Worm (Caenorhabditis elegans) whole organism, L4 larva: Measurements from ENCODE around the gene memi-3.
A peak's percentile ranks its signal among the peaks of the same experiment; 100 is the strongest.

ENCODE experiments used
- F26F4.8 ChIP-seq: fragments of 200-800 bp; sonication (Bioruptor generic); conservative IDR thresholded peaks from 2 replicates; pipeline ENCODE4 v1.3.6; 2022; ENCODE audit warnings: missing genetic modification characterization, missing compliant biosample characterization
- F44E2.7 ChIP-seq: fragments of 200-800 bp; sonication (Bioruptor generic); IDR thresholded peaks from 2 replicates; pipeline ENCODE4 v2.1.2; 2022; ENCODE audit warnings: missing genetic modification characterization, missing compliant biosample characterization
- F49E8.2 ChIP-seq: sonication (generic microtip); optimal IDR thresholded peaks from 2 replicates; lab custom pipeline; 2016; ENCODE audit warnings: missing compliant biosample characterization, mild to moderate bottlenecking, missing genetic modification characterization, borderline replicate concordance
- T26A8.4 ChIP-seq: fragments of 200-800 bp; sonication (Bioruptor generic); IDR thresholded peaks from 2 replicates; pipeline ENCODE4 v1.3.6; 2022; ENCODE audit warnings: missing genetic modification characterization, missing compliant biosample characterization
- Y48G9A.11 ChIP-seq: fragments of 200-800 bp; sonication (Bioruptor generic); IDR thresholded peaks from 2 replicates; pipeline ENCODE4 v1.3.6; 2022; ENCODE audit warnings: missing genetic modification reagents, missing genetic modification characterization, missing compliant biosample characterization
- aha-1 ChIP-seq: fragments of 150-350 bp; peaks from one replicate; lab custom pipeline; 2014; ENCODE audit warnings: missing biosample characterization, missing genetic modification characterization
- ama-1 ChIP-seq: fragments of 150-350 bp; optimal IDR thresholded peaks from 2 replicates; lab custom pipeline; 2014; ENCODE audit warnings: inconsistent platforms, mixed read lengths
- ceh-28 ChIP-seq: fragments of 150-350 bp; optimal IDR thresholded peaks from 2 replicates; lab custom pipeline; 2014; ENCODE audit warnings: missing biosample characterization, missing genetic modification reagents, missing genetic modification characterization
- ceh-32 ChIP-seq: sonication (generic microtip); optimal IDR thresholded peaks from 2 replicates; lab custom pipeline; 2016; ENCODE audit warnings: mild to moderate bottlenecking, missing genetic modification characterization, missing compliant biosample characterization; ENCODE audit not compliant: poor library complexity
- daf-16 ChIP-seq, 3 experiments: sonication (generic microtip); optimal IDR thresholded peaks; 2 replicates each; lab custom pipeline; 2016 to 2017; ENCODE audit warnings: missing genetic modification characterization in 3 of 3, missing genetic modification reagents in 3 of 3, mild to moderate bottlenecking in 2 of 3, missing compliant biosample characterization in 2 of 3, missing biosample characterization in 1 of 3, moderate library complexity in 1 of 3
- dmd-6 ChIP-seq: fragments of 200-800 bp; sonication (Bioruptor generic); IDR thresholded peaks from 2 replicates; pipeline ENCODE4 v1.3.6; 2022; ENCODE audit warnings: missing genetic modification reagents, missing genetic modification characterization, missing compliant biosample characterization
- fos-1 ChIP-seq: fragments of 150-350 bp; optimal IDR thresholded peaks from 2 replicates; lab custom pipeline; 2014; ENCODE audit warnings: missing biosample characterization, missing genetic modification characterization
- lim-7 ChIP-seq: fragments of 200-800 bp; sonication (Bioruptor generic); IDR thresholded peaks from 2 replicates; pipeline ENCODE4 v1.3.6; 2022; ENCODE audit warnings: missing genetic modification characterization, missing compliant biosample characterization
- lin-1 ChIP-seq: fragments of 200-800 bp; sonication (Bioruptor generic); IDR thresholded peaks from 2 replicates; pipeline ENCODE4 v1.3.6; 2022; ENCODE audit warnings: missing genetic modification reagents, missing genetic modification characterization, missing compliant biosample characterization
- lin-13 ChIP-seq: fragments of 150-350 bp; optimal IDR thresholded peaks from 2 replicates; lab custom pipeline; 2014; ENCODE audit warnings: missing biosample characterization, missing genetic modification reagents, missing genetic modification characterization
- lin-29 ChIP-seq: fragments of 200-800 bp; sonication (Bioruptor generic); IDR thresholded peaks from 2 replicates; pipeline ENCODE4 v1.3.6; 2022; ENCODE audit warnings: missing genetic modification reagents, missing genetic modification characterization, missing compliant biosample characterization
- lin-38 ChIP-seq: fragments of 200-800 bp; sonication (Bioruptor generic); IDR thresholded peaks from 2 replicates; pipeline ENCODE4 v1.3.6; 2022; ENCODE audit warnings: missing genetic modification reagents, missing genetic modification characterization, missing compliant biosample characterization
- lir-3 ChIP-seq: sonication (generic microtip); optimal IDR thresholded peaks from 2 replicates; lab custom pipeline; 2016; ENCODE audit warnings: mild to moderate bottlenecking, missing genetic modification characterization, missing compliant biosample characterization
- lsy-2 ChIP-seq, 2 experiments: fragments of 150-350 bp in 1 of 2; sonication (generic microtip) in 1 of 2; optimal IDR thresholded peaks; 2 replicates each; lab custom pipeline; 2014 to 2017; ENCODE audit warnings: missing biosample characterization in 2 of 2, missing genetic modification characterization in 2 of 2
- madf-9 ChIP-seq: fragments of 200-800 bp; sonication (Bioruptor generic); conservative IDR thresholded peaks from 2 replicates; pipeline ENCODE4 v1.3.6; 2022; ENCODE audit warnings: missing genetic modification reagents, missing genetic modification characterization, missing compliant biosample characterization
- mdl-1 ChIP-seq, 2 experiments: fragments of 150-350 bp in 1 of 2; sonication (generic microtip) in 1 of 2; optimal IDR thresholded peaks; 2 replicates each; lab custom pipeline; 2014 to 2017; ENCODE audit warnings: missing biosample characterization in 2 of 2, missing genetic modification characterization in 2 of 2
- nhr-10 ChIP-seq: fragments of 150-350 bp; optimal IDR thresholded peaks from 2 replicates; lab custom pipeline; 2014; ENCODE audit warnings: missing biosample characterization, missing genetic modification characterization
- nhr-25 ChIP-seq: sonication (generic microtip); optimal IDR thresholded peaks from 2 replicates; lab custom pipeline; 2017; ENCODE audit warnings: missing genetic modification characterization, mild to moderate bottlenecking, missing compliant biosample characterization, antibody characterized with exemption, moderate library complexity, borderline replicate concordance; ENCODE audit not compliant: insufficient read depth
- nhr-28 ChIP-seq: fragments of 150-350 bp; optimal IDR thresholded peaks from 2 replicates; lab custom pipeline; 2014; ENCODE audit warnings: missing biosample characterization, missing genetic modification characterization
- nhr-76 ChIP-seq: fragments of 150-350 bp; optimal IDR thresholded peaks from 2 replicates; lab custom pipeline; 2014; ENCODE audit warnings: missing biosample characterization, missing genetic modification characterization
- nhr-77 ChIP-seq: fragments of 150-350 bp; optimal IDR thresholded peaks from 2 replicates; lab custom pipeline; 2014; ENCODE audit warnings: missing biosample characterization, missing genetic modification characterization
- php-3 ChIP-seq: fragments of 200-800 bp; sonication (Bioruptor generic); IDR thresholded peaks from 2 replicates; pipeline ENCODE4 v1.3.6; 2022; ENCODE audit warnings: missing genetic modification reagents, missing genetic modification characterization, missing compliant biosample characterization
- pqm-1 ChIP-seq: sonication (generic microtip); optimal IDR thresholded peaks from 2 replicates; lab custom pipeline; 2017; ENCODE audit warnings: missing biosample characterization, missing genetic modification characterization
- rbr-2 ChIP-seq: sonication (generic microtip); optimal IDR thresholded peaks from 2 replicates; lab custom pipeline; 2016; ENCODE audit warnings: missing genotype, missing genetic modification characterization, missing compliant biosample characterization
- set-16 ChIP-seq: fragments of 200-800 bp; sonication (Bioruptor generic); IDR thresholded peaks from 2 replicates; pipeline ENCODE4 v1.3.6; 2022; ENCODE audit warnings: missing genetic modification reagents, missing genetic modification characterization, missing compliant biosample characterization
- skn-1 ChIP-seq: fragments of 150-350 bp; optimal IDR thresholded peaks from 2 replicates; lab custom pipeline; 2014; ENCODE audit warnings: missing biosample characterization, missing genetic modification characterization
- tag-97 ChIP-seq: fragments of 200-800 bp; sonication (Bioruptor generic); IDR thresholded peaks from 2 replicates; pipeline ENCODE4 v1.3.6; 2022; ENCODE audit warnings: missing genetic modification characterization, missing compliant biosample characterization
- unc-130 ChIP-seq: sonication (generic microtip); optimal IDR thresholded peaks from 2 replicates; lab custom pipeline; 2016; ENCODE audit warnings: missing genetic modification reagents, missing genetic modification characterization, missing compliant biosample characterization
- unc-39 ChIP-seq: sonication (generic microtip); optimal IDR thresholded peaks from 2 replicates; lab custom pipeline; 2017; ENCODE audit warnings: missing biosample characterization, missing genetic modification characterization
- unc-62 ChIP-seq, 3 experiments: fragments of 150-350 bp in 1 of 3; sonication (generic microtip); optimal IDR thresholded peaks in 2 of 3; peaks in 1 of 3; 1 replicate in 1 of 3; 2 replicates in 2 of 3; lab custom pipeline; 2014 to 2017; ENCODE audit warnings: missing biosample characterization in 3 of 3, missing genetic modification characterization in 3 of 3, missing genetic modification reagents in 3 of 3, missing genotype in 1 of 3
- vab-7 ChIP-seq: fragments of 200-800 bp; sonication (Bioruptor generic); IDR thresholded peaks from 2 replicates; pipeline ENCODE4 v1.3.6; 2022; ENCODE audit warnings: missing genetic modification reagents, missing genetic modification characterization, missing compliant biosample characterization
- zag-1 ChIP-seq: fragments of 150-350 bp; optimal IDR thresholded peaks from 2 replicates; lab custom pipeline; 2014; ENCODE audit warnings: missing biosample characterization, missing genetic modification characterization
- zip-2 ChIP-seq: fragments of 150-350 bp; optimal IDR thresholded peaks from 2 replicates; lab custom pipeline; 2014; ENCODE audit warnings: missing biosample characterization, missing genetic modification characterization
- ztf-11 ChIP-seq: fragments of 150-350 bp; optimal IDR thresholded peaks from 2 replicates; lab custom pipeline; 2014; ENCODE audit warnings: missing biosample characterization, missing genetic modification characterization
- ztf-7 ChIP-seq: fragments of 150-350 bp; optimal IDR thresholded peaks from 2 replicates; lab custom pipeline; 2014; ENCODE audit warnings: missing biosample characterization, missing genetic modification characterization

The memi-3 gene

DNA sequence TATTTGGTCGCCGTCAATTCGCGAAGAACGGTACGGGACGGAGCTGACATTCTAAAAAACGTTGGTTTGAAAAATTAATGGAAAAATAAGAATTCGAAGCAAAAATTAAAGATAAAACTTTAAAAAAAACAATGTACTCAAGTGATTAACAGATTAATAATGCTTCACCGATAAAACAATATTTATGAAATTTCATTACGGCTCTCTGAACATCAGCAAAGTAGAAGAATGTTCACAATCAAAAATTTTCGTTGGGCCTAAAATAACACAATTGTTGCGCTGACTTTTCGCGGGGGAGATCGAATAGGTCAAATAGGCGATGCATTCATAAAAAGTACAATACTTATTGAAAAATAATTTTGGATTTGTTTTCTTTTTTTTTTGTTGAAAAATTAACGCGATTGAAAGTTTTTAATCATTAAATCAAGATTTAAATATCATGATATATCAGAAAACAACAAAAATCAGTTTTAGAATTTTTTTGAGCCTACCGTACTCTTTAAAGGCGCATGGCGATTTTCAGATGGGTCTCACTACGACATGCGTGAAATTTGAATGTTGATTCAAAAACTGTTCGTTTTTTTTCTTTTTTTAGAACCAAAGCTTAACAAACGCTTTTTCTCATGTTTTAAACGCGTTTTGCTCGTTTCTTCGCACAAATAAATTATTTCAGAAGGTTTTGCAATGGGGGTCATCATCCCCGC lies at the start of gene memi-3, which contains the start of gene cyp-31A2:
Gene memi-3, minus strand, starts transcription at position 51 of the 704 bp plus-strand sequence.
Gene cyp-31A2, plus strand, starts transcription at position 674 of the 704 bp plus-strand sequence.
- TF ChIP-seq madf-9 (no peak), nhr-10 (tag; lab: Kevin White, UChicago) (no peak), unc-130 (GFP tag; lab: Kevin White, UChicago) (peak; percentile 11), nhr-28 (no peak), T26A8.4 (no peak), zag-1 (tag; lab: Kevin White, UChicago) (no peak), fos-1 (no peak), zip-2 (no peak), lin-1 (GFP tag; lab: Robert Waterston, UW) (no peak), lir-3 (no peak), lin-38 (GFP tag; lab: Robert Waterston, UW) (no peak), unc-62 (GFP tag; optimal IDR thresholded peaks at IDR 0.05 in 1 of 2; lab: Kevin White, UChicago) (peak in 1 of 2 experiments; percentile 34), unc-62 (tag; optimal IDR thresholded peaks at IDR 0.05; lab: Kevin White, UChicago) (no peak), ztf-7 (no peak), skn-1 (no peak)

DNA sequence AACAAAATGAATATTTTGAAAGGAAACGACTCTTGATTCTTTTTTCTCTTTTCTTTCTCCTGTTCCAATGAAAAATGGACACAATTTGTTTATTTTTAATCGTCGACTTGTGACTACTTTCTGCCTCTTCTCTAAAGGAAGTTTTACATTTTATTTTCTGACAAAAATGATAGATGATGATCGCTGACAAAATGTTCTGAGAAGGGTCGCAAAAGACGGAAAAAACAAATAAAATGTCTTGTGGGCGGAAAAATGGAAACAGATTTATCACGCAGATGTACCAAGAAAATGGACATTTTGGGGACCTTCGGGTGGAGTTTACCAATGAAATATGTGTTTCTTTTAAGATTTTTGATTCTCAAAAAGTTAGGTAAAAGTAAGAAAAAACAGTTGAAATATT lies 49.8 kb upstream of the memi-3 start:
- TF ChIP-seq tag-97 (GFP tag; lab: Robert Waterston, UW) (no peak), vab-7 (GFP tag; lab: Robert Waterston, UW) (no peak), set-16 (GFP tag; lab: Robert Waterston, UW) (no peak), F44E2.7 (no peak), lsy-2 (tag; optimal IDR thresholded peaks at IDR 0.05; lab: Kevin White, UChicago) (no peak), ztf-11 (tag; lab: Kevin White, UChicago) (no peak), T26A8.4 (no peak), Y48G9A.11 (GFP tag; lab: Robert Waterston, UW) (no peak), pqm-1 (tag; lab: Kevin White, UChicago) (no peak), ceh-28 (tag; lab: Kevin White, UChicago) (no peak)

DNA sequence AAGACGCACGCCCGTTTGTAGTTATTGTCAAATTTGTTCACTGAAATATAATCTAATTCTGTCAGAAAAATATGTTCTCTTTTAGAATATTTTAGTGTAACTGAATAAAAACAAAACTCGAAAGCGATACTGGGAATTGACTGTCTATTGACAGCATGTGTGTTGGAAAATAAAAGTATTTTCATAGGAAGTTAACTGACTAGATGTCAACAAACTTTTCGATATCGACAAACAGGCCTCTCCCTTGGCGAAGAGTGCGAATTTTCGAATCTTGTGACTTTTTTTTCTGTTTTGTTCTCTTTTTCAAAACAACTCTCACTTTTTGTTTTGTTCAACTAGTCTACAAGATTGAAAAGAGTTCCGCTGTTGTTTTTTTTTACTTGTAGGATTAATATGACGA lies 35.1 kb upstream of the memi-3 start:
- TF ChIP-seq F49E8.2 (tag; lab: Kevin White, UChicago) (no peak), php-3 (no peak), dmd-6 (GFP tag; lab: Robert Waterston, UW) (peak; percentile 44; the same call in 1 of the 2 replicates), ama-1 (peak; percentile 22), unc-62 (GFP tag; optimal IDR thresholded peaks at IDR 0.05 in 1 of 2; lab: Kevin White, UChicago) (no peak), unc-62 (tag; optimal IDR thresholded peaks at IDR 0.05; lab: Kevin White, UChicago) (no peak), aha-1 (tag; lab: Kevin White, UChicago) (peak; percentile 79), rbr-2 (tag; lab: Kevin White, UChicago) (peak; percentile 1), nhr-76 (tag; lab: Kevin White, UChicago) (no peak), nhr-28 (no peak), daf-16 (GFP tag; optimal IDR thresholded peaks at IDR 0.05; lab: Kevin White, UChicago) (no peak), daf-16 (tag; optimal IDR thresholded peaks at IDR 0.05; lab: Kevin White, UChicago) (peak; percentile 92)

DNA sequence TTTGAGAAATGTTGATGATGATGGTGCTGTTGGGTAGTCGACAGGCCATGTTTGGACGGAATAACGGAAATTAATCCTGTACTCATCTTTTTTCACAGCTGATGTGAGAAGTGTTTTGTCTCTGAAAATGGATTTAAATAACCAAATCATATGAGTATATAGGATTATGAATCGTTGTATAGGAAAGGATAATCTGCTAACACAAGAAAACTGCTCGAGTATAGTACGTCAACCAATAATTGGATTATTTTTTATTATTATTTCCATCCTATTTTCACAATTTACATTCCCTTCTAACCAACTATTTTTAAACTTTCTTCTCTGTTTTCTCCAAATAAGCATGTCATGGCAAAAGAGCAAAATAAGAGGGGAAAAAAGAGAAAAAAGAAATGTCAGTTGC lies 32.6 kb upstream of the memi-3 start:
- TF ChIP-seq F26F4.8 (GFP tag; lab: Robert Waterston, UW) (no peak), nhr-25 (tag; lab: Kevin White, UChicago) (no peak), ceh-32 (tag; lab: Kevin White, UChicago) (no peak), unc-130 (GFP tag; lab: Kevin White, UChicago) (no peak), tag-97 (GFP tag; lab: Robert Waterston, UW) (no peak), lin-29 (GFP tag; lab: Robert Waterston, UW) (no peak), lin-13 (GFP tag; lab: Kevin White, UChicago) (no peak), unc-39 (tag; lab: Kevin White, UChicago) (no peak), nhr-76 (tag; lab: Kevin White, UChicago) (no peak), nhr-77 (tag; lab: Kevin White, UChicago) (no peak), lim-7 (GFP tag; lab: Robert Waterston, UW) (no peak), mdl-1 (tag; optimal IDR thresholded peaks at IDR 0.05; lab: Kevin White, UChicago) (no peak)
